Worm (Caenorhabditis elegans) whole organism, mixed stage, embryonic: Measurements from ENCODE around the gene lmbr-1.

Experiments
- blmp-1 ChIP-seq: fragments of 150-350 bp; optimal IDR thresholded peaks from 2 replicates; lab custom pipeline; 2014; ENCODE audit warnings: missing biosample characterization, missing genetic modification characterization
- ces-1 ChIP-seq: fragments of 150-350 bp; optimal IDR thresholded peaks from 2 replicates; lab custom pipeline; 2014; ENCODE audit warnings: missing biosample characterization, missing genetic modification reagents, missing genetic modification characterization
- elt-3 ChIP-seq: fragments of 150-350 bp; optimal IDR thresholded peaks from 2 replicates; lab custom pipeline; 2014; ENCODE audit warnings: missing biosample characterization, missing genetic modification characterization
- flh-1 ChIP-seq: fragments of 200-800 bp; sonication (Bioruptor generic); optimal IDR thresholded peaks from 2 replicates; lab custom pipeline; 2018; ENCODE audit warnings: mild to moderate bottlenecking, missing genetic modification characterization, moderate library complexity, missing compliant biosample characterization
- ham-2 ChIP-seq: fragments of 200-800 bp; sonication (Bioruptor generic); optimal IDR thresholded peaks from 2 replicates; lab custom pipeline; 2018; ENCODE audit warnings: mild to moderate bottlenecking, missing genetic modification characterization, missing compliant biosample characterization
- nhr-2 ChIP-seq: fragments of 150-350 bp; optimal IDR thresholded peaks from 2 replicates; lab custom pipeline; 2014; ENCODE audit warnings: missing biosample characterization, missing genetic modification characterization
- nhr-76 ChIP-seq: sonication (generic microtip); optimal IDR thresholded peaks from 2 replicates; lab custom pipeline; 2017; ENCODE audit warnings: missing biosample characterization, missing genetic modification characterization
- pha-4 ChIP-seq: fragments of 150-350 bp; optimal IDR thresholded peaks from 2 replicates; lab custom pipeline; 2018; ENCODE audit warnings: missing biosample characterization, missing genetic modification reagents, missing genetic modification characterization
- snpc-4 ChIP-seq: fragments of 150-350 bp; optimal IDR thresholded peaks from 2 replicates; lab custom pipeline; 2014; ENCODE audit warnings: missing biosample characterization, missing genetic modification characterization
- unc-39 ChIP-seq: fragments of 150-350 bp; optimal IDR thresholded peaks from 2 replicates; lab custom pipeline; 2014; ENCODE audit warnings: missing biosample characterization, missing genetic modification characterization

DNA sequence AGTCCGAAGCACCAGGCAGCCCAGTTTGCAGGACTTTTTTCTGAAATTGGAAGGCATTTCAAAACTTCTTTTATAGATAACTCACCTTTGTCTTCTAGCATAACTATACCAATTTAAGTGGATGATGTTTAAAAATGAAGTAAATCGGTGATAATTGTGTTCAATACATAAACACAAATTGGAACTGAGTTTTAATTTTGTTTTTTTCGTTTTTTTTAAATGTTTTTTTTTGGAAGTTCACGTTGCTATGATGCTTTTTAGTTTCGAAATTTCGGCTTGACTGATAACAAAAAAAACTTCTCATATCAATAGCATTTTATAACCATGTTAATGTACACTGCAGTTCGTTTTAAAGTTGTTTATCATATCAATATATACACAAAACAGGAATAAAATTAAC lies 17.5 kb downstream of the lmbr-1 start, which contains the start of gene ZK353.4:
- TF ChIP-seq elt-3 (tag; lab: Kevin White, UChicago) (no peak), unc-39 (tag; lab: Kevin White, UChicago) (no peak), blmp-1 (tag; lab: Kevin White, UChicago) (no peak), flh-1 (GFP tag; lab: Kevin White, UChicago) (no peak), nhr-2 (no peak), ces-1 (no peak), snpc-4 (tag; lab: Kevin White, UChicago) (no peak), ham-2 (GFP tag; lab: Kevin White, UChicago) (no peak), pha-4 (no peak), nhr-76 (no peak)
